Fruit fly (Drosophila melanogaster) whole organism, embryonic: ENCODE data around the gene CG7694.

Source experiments
- CG10959 ChIP-seq: fragments of 200-800 bp; sonication (Bioruptor generic); IDR thresholded peaks from 2 replicates; pipeline ENCODE4 v1.3.6; 2022; ENCODE audit warnings: missing biosample characterization, missing genetic modification characterization
- CG12299 ChIP-seq: fragments of 200-800 bp; sonication (Bioruptor generic); optimal IDR thresholded peaks from 2 replicates; lab custom pipeline; 2018; ENCODE audit warnings: missing biosample characterization, mild to moderate bottlenecking, missing genetic modification characterization
- CG12391 ChIP-seq: fragments of 200-800 bp; sonication (Bioruptor generic); optimal IDR thresholded peaks from 3 replicates; lab custom pipeline; 2018; ENCODE audit warnings: missing biosample characterization, mild to moderate bottlenecking, missing genetic modification characterization, moderate library complexity
- CG13123 ChIP-seq: fragments of 200-800 bp; sonication (Bioruptor generic); optimal IDR thresholded peaks from 2 replicates; lab custom pipeline; 2016; ENCODE audit warnings: missing biosample characterization, missing genetic modification characterization
- CG13296 ChIP-seq: fragments of 200-800 bp; sonication (Bioruptor generic); optimal IDR thresholded peaks from 3 replicates; lab custom pipeline; 2018; ENCODE audit warnings: missing biosample characterization, mild to moderate bottlenecking, missing genetic modification characterization
- CG15269 ChIP-seq: fragments of 200-800 bp; sonication (Bioruptor generic); optimal IDR thresholded peaks from 2 replicates; lab custom pipeline; 2018; ENCODE audit warnings: missing biosample characterization, mild to moderate bottlenecking, missing genetic modification characterization, moderate library complexity
- CG17328 ChIP-seq: fragments of 200-800 bp; sonication (Bioruptor generic); IDR thresholded peaks from 2 replicates; pipeline ENCODE4 v1.3.6; 2022; ENCODE audit warnings: missing biosample characterization, missing genetic modification characterization
- CG17359 ChIP-seq: fragments of 200-800 bp; sonication (Bioruptor generic); optimal IDR thresholded peaks from 3 replicates; lab custom pipeline; 2018; ENCODE audit warnings: missing biosample characterization, mild to moderate bottlenecking, missing genetic modification characterization, moderate library complexity
- CG17385 ChIP-seq: fragments of 200-800 bp; sonication (Bioruptor generic); optimal IDR thresholded peaks from 3 replicates; lab custom pipeline; 2018; ENCODE audit warnings: missing biosample characterization, mild to moderate bottlenecking, missing genetic modification characterization
- CG1832 ChIP-seq: fragments of 200-800 bp; sonication (Bioruptor generic); optimal IDR thresholded peaks from 2 replicates; lab custom pipeline; 2017; ENCODE audit warnings: missing biosample characterization, mild to moderate bottlenecking, missing genetic modification characterization, inconsistent platforms
- CG18764 ChIP-seq: fragments of 200-800 bp; sonication (Bioruptor generic); optimal IDR thresholded peaks from 3 replicates; lab custom pipeline; 2016; ENCODE audit warnings: missing biosample characterization, missing genetic modification characterization
- CG4707 ChIP-seq: fragments of 200-800 bp; sonication (Bioruptor generic); optimal IDR thresholded peaks from 2 replicates; lab custom pipeline; 2018; ENCODE audit warnings: missing biosample characterization, mild to moderate bottlenecking, missing genetic modification characterization, moderate library complexity
- CG6683 ChIP-seq: fragments of 200-800 bp; sonication (Bioruptor generic); optimal IDR thresholded peaks from 2 replicates; lab custom pipeline; 2017; ENCODE audit warnings: missing biosample characterization, mild to moderate bottlenecking, missing genetic modification characterization, missing genetic modification reagents
- CG7963 ChIP-seq: fragments of 200-800 bp; sonication (Bioruptor generic); IDR thresholded peaks from 3 replicates; pipeline ENCODE4 v1.3.6; 2022; ENCODE audit warnings: missing biosample characterization, missing genetic modification characterization; ENCODE audit not compliant: partially characterized antibody
- CG8281 ChIP-seq: fragments of 200-800 bp; sonication (Bioruptor generic); optimal IDR thresholded peaks from 2 replicates; lab custom pipeline; 2018; ENCODE audit warnings: missing biosample characterization, mild to moderate bottlenecking, missing genetic modification characterization, moderate library complexity
- CG8765 ChIP-seq: fragments of 200-800 bp; sonication (Bioruptor generic); IDR thresholded peaks from 2 replicates; pipeline ENCODE4 v1.3.6; 2022; ENCODE audit warnings: missing biosample characterization, missing genetic modification characterization
- CG9797 ChIP-seq: fragments of 200-800 bp; sonication (Bioruptor generic); optimal IDR thresholded peaks from 3 replicates; lab custom pipeline; 2018; ENCODE audit warnings: missing biosample characterization, mild to moderate bottlenecking, missing genetic modification characterization
- CrebB ChIP-seq: fragments of 200-800 bp; sonication (Bioruptor generic); optimal IDR thresholded peaks from 3 replicates; lab custom pipeline; 2018; ENCODE audit warnings: missing biosample characterization, mild to moderate bottlenecking, missing genetic modification characterization
- Doc2 ChIP-seq: fragments of 200-800 bp; sonication (Bioruptor generic); IDR thresholded peaks from 2 replicates; pipeline ENCODE4 v1.3.6; 2022; ENCODE audit warnings: missing biosample characterization, missing genetic modification characterization
- HLH4C ChIP-seq: fragments of 200-800 bp; sonication (Bioruptor generic); IDR thresholded peaks from 3 replicates; pipeline ENCODE4 v1.3.6; 2022; ENCODE audit warnings: missing biosample characterization, missing genetic modification characterization; ENCODE audit not compliant: partially characterized antibody
- Hr3 ChIP-seq: fragments of 200-800 bp; sonication (Bioruptor generic); optimal IDR thresholded peaks from 3 replicates; lab custom pipeline; 2016; ENCODE audit warnings: missing biosample characterization, missing genetic modification characterization
- Lhr ChIP-seq: fragments of 200-800 bp; sonication (Bioruptor generic); optimal IDR thresholded peaks from 3 replicates; lab custom pipeline; 2017; ENCODE audit warnings: mild to moderate bottlenecking, missing biosample characterization, missing genetic modification reagents, missing genetic modification characterization
- Med ChIP-seq: fragments of 200-800 bp; sonication (Bioruptor generic); peaks from one replicate; lab custom pipeline; 2016; ENCODE audit warnings: missing biosample characterization, missing genetic modification characterization, mild to moderate bottlenecking, inconsistent platforms, moderate library complexity
- Nf-YB ChIP-seq: fragments of 200-800 bp; sonication (Bioruptor generic); optimal IDR thresholded peaks from 3 replicates; lab custom pipeline; 2019; ENCODE audit warnings: missing biosample characterization, mild to moderate bottlenecking, missing genetic modification characterization, moderate library complexity
- PHDP ChIP-seq: fragments of 200-800 bp; sonication (Bioruptor generic); optimal IDR thresholded peaks from 3 replicates; lab custom pipeline; 2018; ENCODE audit warnings: missing biosample characterization, mild to moderate bottlenecking, missing genetic modification characterization, moderate library complexity
- Sox102F ChIP-seq: fragments of 200-800 bp; sonication (Bioruptor generic); optimal IDR thresholded peaks from 2 replicates; lab custom pipeline; 2018; ENCODE audit warnings: missing biosample characterization, mild to moderate bottlenecking, missing genetic modification characterization, moderate library complexity
- ato ChIP-seq: fragments of 200-800 bp; sonication (Bioruptor generic); IDR thresholded peaks from 2 replicates; pipeline ENCODE4 v1.3.6; 2022; ENCODE audit warnings: missing biosample characterization, missing genetic modification characterization; ENCODE audit not compliant: partially characterized antibody
- crp ChIP-seq, 2 experiments: fragments of 200-800 bp; sonication (Bioruptor generic); optimal IDR thresholded peaks; 2 replicates in 1 of 2; 3 replicates in 1 of 2; lab custom pipeline; 2017; ENCODE audit warnings: missing biosample characterization in 2 of 2, missing genetic modification characterization in 2 of 2, mild to moderate bottlenecking in 1 of 2, moderate library complexity in 1 of 2
- dati ChIP-seq: fragments of 200-800 bp; sonication (Bioruptor generic); IDR thresholded peaks from 2 replicates; pipeline ENCODE4 v1.3.6; 2022; ENCODE audit warnings: missing biosample characterization, missing genetic modification characterization
- esg ChIP-seq: fragments of 200-800 bp; sonication (Bioruptor generic); conservative IDR thresholded peaks from 2 replicates; pipeline ENCODE4 v1.3.6; 2022; ENCODE audit warnings: missing biosample characterization, missing genetic modification characterization
- eve ChIP-seq, 2 experiments: fragments of >200 bp; optimal IDR thresholded peaks; 2 replicates each; lab custom pipeline; 2017; ENCODE audit warnings: missing biosample characterization in 2 of 2, missing genetic modification characterization in 2 of 2
- gem ChIP-seq: fragments of 200-800 bp; sonication (Bioruptor generic); optimal IDR thresholded peaks from 2 replicates; lab custom pipeline; 2019; ENCODE audit warnings: missing biosample characterization, mild to moderate bottlenecking, missing genetic modification characterization, moderate library complexity
- gfzf ChIP-seq: fragments of 200-800 bp; sonication (Bioruptor generic); optimal IDR thresholded peaks from 2 replicates; lab custom pipeline; 2016; ENCODE audit warnings: missing biosample characterization, mild to moderate bottlenecking, missing genetic modification characterization, moderate library complexity
- gsb ChIP-seq: fragments of 200-800 bp; sonication (Bioruptor generic); IDR thresholded peaks from 2 replicates; pipeline ENCODE4 v1.3.6; 2022; ENCODE audit warnings: missing biosample characterization, missing genetic modification characterization
- kah ChIP-seq: fragments of 200-800 bp; sonication (Bioruptor generic); optimal IDR thresholded peaks from 2 replicates; lab custom pipeline; 2018; ENCODE audit warnings: missing biosample characterization, mild to moderate bottlenecking, missing genetic modification characterization
- lab ChIP-seq: fragments of 200-800 bp; sonication (Bioruptor generic); optimal IDR thresholded peaks from 3 replicates; lab custom pipeline; 2017; ENCODE audit warnings: missing biosample characterization, missing genetic modification characterization, mild to moderate bottlenecking, moderate library complexity, missing genetic modification reagents
- lilli ChIP-seq: fragments of 200-800 bp; sonication (Bioruptor generic); optimal IDR thresholded peaks from 3 replicates; lab custom pipeline; 2016; ENCODE audit warnings: missing biosample characterization, missing genetic modification characterization
- nom ChIP-seq: fragments of 200-800 bp; sonication (Bioruptor generic); optimal IDR thresholded peaks from 2 replicates; lab custom pipeline; 2017; ENCODE audit warnings: missing biosample characterization, missing genetic modification characterization, mild to moderate bottlenecking, moderate library complexity, missing genetic modification reagents
- otp ChIP-seq: fragments of 200-800 bp; sonication (Bioruptor generic); IDR thresholded peaks from 3 replicates; pipeline ENCODE4, ENCODE4 v1.3.6; 2022; ENCODE audit warnings: missing biosample characterization, missing genetic modification characterization
- prd ChIP-seq, 3 experiments: fragments of >200 bp in 2 of 3; fragments of 200-800 bp in 1 of 3; sonication (Bioruptor generic) in 1 of 3; optimal IDR thresholded peaks in 2 of 3; IDR thresholded peaks in 1 of 3; 2 replicates in 2 of 3; 3 replicates in 1 of 3; pipeline versions ENCODE4 v1.3.6 to Lab custom; 2017 to 2022; ENCODE audit warnings: missing biosample characterization in 1 of 3, missing genetic modification characterization in 1 of 3
- pzg ChIP-seq: fragments of 200-800 bp; sonication (Bioruptor generic); optimal IDR thresholded peaks from 3 replicates; lab custom pipeline; 2018; ENCODE audit warnings: missing biosample characterization, mild to moderate bottlenecking, missing genetic modification characterization, moderate library complexity
- scrt ChIP-seq: fragments of 200-800 bp; sonication (Bioruptor generic); optimal IDR thresholded peaks from 2 replicates; lab custom pipeline; 2018; ENCODE audit warnings: missing biosample characterization, mild to moderate bottlenecking, missing genetic modification characterization, moderate library complexity
- sens ChIP-seq: fragments of 200-800 bp; sonication (Bioruptor generic); peaks from one replicate; lab custom pipeline; 2016; ENCODE audit warnings: missing biosample characterization, missing genetic modification characterization
- shn ChIP-seq: fragments of 200-800 bp; sonication (Bioruptor generic); optimal IDR thresholded peaks from 3 replicates; lab custom pipeline; 2016; ENCODE audit warnings: missing biosample characterization, missing genetic modification characterization
- sob ChIP-seq: fragments of 200-800 bp; sonication (Bioruptor generic); IDR thresholded peaks from 2 replicates; pipeline ENCODE4 v1.3.6; 2022; ENCODE audit warnings: missing biosample characterization, missing genetic modification characterization
- sr ChIP-seq: fragments of 200-800 bp; sonication (Bioruptor generic); IDR thresholded peaks from 3 replicates; pipeline ENCODE4 v1.3.6; 2022; ENCODE audit warnings: missing biosample characterization, missing genetic modification characterization
- stwl ChIP-seq: fragments of 200-800 bp; sonication (Bioruptor generic); optimal IDR thresholded peaks from 3 replicates; lab custom pipeline; 2018; ENCODE audit warnings: missing biosample characterization, mild to moderate bottlenecking, missing genetic modification characterization, moderate library complexity
- toy ChIP-seq: fragments of 200-800 bp; sonication (Bioruptor generic); IDR thresholded peaks from 2 replicates; pipeline ENCODE4 v1.3.6; 2022; ENCODE audit warnings: missing biosample characterization, missing genetic modification characterization
- wdn ChIP-seq: fragments of 200-800 bp; sonication (Bioruptor generic); IDR thresholded peaks from 2 replicates; pipeline ENCODE4 v1.3.6; 2022; ENCODE audit warnings: missing biosample characterization, missing genetic modification characterization

The CG7694 gene

DNA sequence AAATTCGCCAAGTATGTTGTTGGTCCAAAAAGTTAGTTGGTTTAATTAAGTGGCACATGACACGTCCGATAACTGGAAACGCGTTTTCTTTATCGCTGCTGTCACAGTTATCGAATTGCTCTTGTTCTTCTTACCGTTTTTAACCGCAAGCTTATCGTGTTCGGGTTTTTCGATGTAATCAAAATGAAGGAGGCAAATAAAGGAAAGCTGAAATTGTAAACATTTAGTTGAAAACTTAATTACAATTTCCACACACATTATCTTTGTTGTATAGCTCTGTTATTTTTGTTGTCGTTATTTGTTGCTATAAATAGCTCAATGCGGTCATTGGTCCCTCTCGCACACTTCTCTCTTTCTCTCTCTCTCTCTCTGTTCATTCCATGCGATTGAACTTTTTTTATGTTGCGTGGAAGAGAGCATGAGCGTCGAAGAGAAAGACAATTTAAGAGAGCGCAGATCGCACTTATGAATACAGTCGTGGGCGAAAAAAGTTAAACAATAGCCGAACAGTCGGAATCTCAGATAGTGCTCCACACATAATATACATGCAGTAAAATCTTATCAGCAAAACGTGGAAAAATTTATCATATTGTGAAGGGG is 12.5 kb downstream of the CG7694 start (continued):
- TF ChIP-seq CG12391 (tag; lab: Kevin White, UChicago), result no peak
- no peak for TF ChIP-seq Doc2 (GFP tag; lab: Robert Waterston, UW)
- no peak for TF ChIP-seq CG17328
- no peak for TF ChIP-seq CG12299 (tag; lab: Kevin White, UChicago)
- TF ChIP-seq Nf-YB (GFP tag; lab: Kevin White, UChicago), result peak; percentile 12
- TF ChIP-seq lilli (GFP tag; lab: Kevin White, UChicago), result peak; percentile 37
- TF ChIP-seq gem, result no peak
- no peak for TF ChIP-seq wdn (GFP tag; lab: Robert Waterston, UW)
- no peak for TF ChIP-seq scrt (GFP tag; lab: Kevin White, UChicago)
- peak; percentile 32 for TF ChIP-seq CG4707 (GFP tag; lab: Kevin White, UChicago)
- no peak for TF ChIP-seq pzg (GFP tag; lab: Kevin White, UChicago)
- TF ChIP-seq CG13123 (GFP tag; lab: Kevin White, UChicago), result no peak
- TF ChIP-seq Lhr (GFP tag; lab: Kevin White, UChicago), result no peak
- no peak for TF ChIP-seq CG10959
- peak; percentile 82 for TF ChIP-seq Med (GFP tag; lab: Kevin White, UChicago)
- TF ChIP-seq gsb (GFP tag; lab: Robert Waterston, UW), result no peak
- TF ChIP-seq kah (GFP tag; lab: Kevin White, UChicago), result peak; percentile 14
- no peak for TF ChIP-seq CG1832 (GFP tag; lab: Kevin White, UChicago)
- no peak for TF ChIP-seq otp
- TF ChIP-seq CG8765 (GFP tag; lab: Robert Waterston, UW), result no peak
- no peak for TF ChIP-seq shn (GFP tag; lab: Kevin White, UChicago)
- no peak for TF ChIP-seq sr (GFP tag; lab: Robert Waterston, UW)
- no peak for TF ChIP-seq PHDP (tag; lab: Kevin White, UChicago)
- peak; percentile 13 for TF ChIP-seq CG17359 (tag; lab: Kevin White, UChicago)
- TF ChIP-seq Hr3 (GFP tag; lab: Kevin White, UChicago), result no peak
- peak; percentile 27; the same call in 1 of the 2 replicates for TF ChIP-seq ato (GFP tag; lab: Robert Waterston, UW)
- peak; percentile 60 for TF ChIP-seq stwl (tag; lab: Kevin White, UChicago)
- no peak for TF ChIP-seq CG7963 (GFP tag; lab: Robert Waterston, UW)
- no peak for TF ChIP-seq toy (GFP tag; lab: Robert Waterston, UW)
- no peak for TF ChIP-seq nom (GFP tag; lab: Kevin White, UChicago)
- no peak for TF ChIP-seq CG18764 (GFP tag; lab: Kevin White, UChicago)
- peak; percentile 77 for TF ChIP-seq sens (GFP tag; lab: Kevin White, UChicago)
- TF ChIP-seq CG15269 (tag; lab: Kevin White, UChicago), result no peak
- TF ChIP-seq gfzf, result no peak
- TF ChIP-seq eve (GFP tag; optimal IDR thresholded peaks at IDR 0.05; lab: Kevin White, UChicago), result no peak
- TF ChIP-seq lab, result peak; percentile 59
- peak; percentile 74 for TF ChIP-seq HLH4C (GFP tag; lab: Robert Waterston, UW)
- no peak for TF ChIP-seq prd (optimal IDR thresholded peaks at IDR 0.05; lab: Kevin White, UChicago)
- no peak for TF ChIP-seq prd (GFP tag; IDR thresholded peaks at IDR 0.05; lab: Robert Waterston, UW)
- no peak for TF ChIP-seq sob (GFP tag; lab: Robert Waterston, UW)
- TF ChIP-seq CG8281 (tag; lab: Kevin White, UChicago), result no peak
- no peak for TF ChIP-seq CG9797 (GFP tag; lab: Kevin White, UChicago)
- no peak for TF ChIP-seq crp (GFP tag; optimal IDR thresholded peaks at IDR 0.05; lab: Kevin White, UChicago)
- no peak for TF ChIP-seq CG6683 (GFP tag; lab: Kevin White, UChicago)
- peak; percentile 27 for TF ChIP-seq CrebB (tag; lab: Kevin White, UChicago)
- peak; percentile 24 for TF ChIP-seq Sox102F
- TF ChIP-seq esg (GFP tag; lab: Robert Waterston, UW), result no peak
- no peak for TF ChIP-seq dati (GFP tag; lab: Robert Waterston, UW)
- peak; percentile 77 for TF ChIP-seq CG17385 (GFP tag; lab: Kevin White, UChicago)
- TF ChIP-seq CG13296, result no peak
